Worm (Caenorhabditis elegans) whole organism, L4 larva: Measurements from ENCODE around the gene atp-5.

ENCODE experiments used
- T26A8.4 ChIP-seq: fragments of 200-800 bp; sonication (Bioruptor generic); IDR thresholded peaks from 2 replicates; pipeline ENCODE4 v1.3.6; 2022; ENCODE audit warnings: missing genetic modification characterization, missing compliant biosample characterization
- Y5F2A.4 ChIP-seq: fragments of 200-800 bp; sonication (Bioruptor generic); optimal IDR thresholded peaks from 2 replicates; lab custom pipeline; 2018; ENCODE audit warnings: mild to moderate bottlenecking, missing genetic modification characterization, missing compliant biosample characterization
- ama-1 ChIP-seq: fragments of 150-350 bp; optimal IDR thresholded peaks from 2 replicates; lab custom pipeline; 2014; ENCODE audit warnings: inconsistent platforms, mixed read lengths
- daf-12 ChIP-seq: fragments of 150-350 bp; optimal IDR thresholded peaks from 2 replicates; lab custom pipeline; 2014; ENCODE audit warnings: missing biosample characterization, missing genetic modification reagents, missing genetic modification characterization
- jun-1 ChIP-seq: fragments of 150-350 bp; optimal IDR thresholded peaks from 2 replicates; lab custom pipeline; 2014; ENCODE audit warnings: missing biosample characterization, missing genetic modification reagents, missing genetic modification characterization
- mdt-29 ChIP-seq: fragments of 200-800 bp; sonication (Bioruptor generic); IDR thresholded peaks from 2 replicates; pipeline ENCODE4 v1.3.6; 2022; ENCODE audit warnings: missing genetic modification reagents, missing genetic modification characterization, missing compliant biosample characterization
- mep-1 ChIP-seq: fragments of 150-350 bp; sonication (generic microtip); optimal IDR thresholded peaks from 3 replicates; lab custom pipeline; 2014; ENCODE audit warnings: missing biosample characterization, missing genetic modification characterization
- mes-2 ChIP-seq: sonication (generic microtip); optimal IDR thresholded peaks from 2 replicates; lab custom pipeline; 2016; ENCODE audit warnings: missing genotype, mild to moderate bottlenecking, missing genetic modification characterization, missing compliant biosample characterization; ENCODE audit not compliant: poor library complexity, severe bottlenecking
- nhr-11 ChIP-seq: fragments of 150-350 bp; optimal IDR thresholded peaks from 2 replicates; lab custom pipeline; 2014; ENCODE audit warnings: missing biosample characterization, missing genetic modification characterization
- nhr-28 ChIP-seq: fragments of 150-350 bp; optimal IDR thresholded peaks from 2 replicates; lab custom pipeline; 2014; ENCODE audit warnings: missing biosample characterization, missing genetic modification characterization
- nhr-41 ChIP-seq: fragments of 200-800 bp; sonication (Bioruptor generic); IDR thresholded peaks from 2 replicates; pipeline ENCODE4 v1.3.6; 2022; ENCODE audit warnings: missing genetic modification reagents, missing genetic modification characterization, missing compliant biosample characterization
- unc-130 ChIP-seq: sonication (generic microtip); optimal IDR thresholded peaks from 2 replicates; lab custom pipeline; 2016; ENCODE audit warnings: missing genetic modification reagents, missing genetic modification characterization, missing compliant biosample characterization

- TF ChIP-seq daf-12 = no peak
- TF ChIP-seq mep-1 (tag; lab: Kevin White, UChicago) = no peak
- no peak for TF ChIP-seq mdt-29 (GFP tag; lab: Robert Waterston, UW)
- TF ChIP-seq nhr-11 (tag; lab: Kevin White, UChicago) = no peak
- TF ChIP-seq mes-2 (tag; lab: Kevin White, UChicago) = no peak
- TF ChIP-seq nhr-41 (GFP tag; lab: Robert Waterston, UW) = no peak
- TF ChIP-seq ama-1 = no peak
- no peak for TF ChIP-seq T26A8.4 (GFP tag; lab: Robert Waterston, UW)
- TF ChIP-seq Y5F2A.4 (GFP tag; lab: Kevin White, UChicago) = no peak
- TF ChIP-seq jun-1 (tag; lab: Kevin White, UChicago) = no peak
- TF ChIP-seq nhr-28 (tag; lab: Kevin White, UChicago) = no peak
- no peak for TF ChIP-seq unc-130
Observed at ce11 chrV:11170564-11171329, 47.1 kb upstream of the atp-5 start.
